Fruit fly (Drosophila melanogaster): ENCODE measurements around the gene Pfdn4.

DNA sequence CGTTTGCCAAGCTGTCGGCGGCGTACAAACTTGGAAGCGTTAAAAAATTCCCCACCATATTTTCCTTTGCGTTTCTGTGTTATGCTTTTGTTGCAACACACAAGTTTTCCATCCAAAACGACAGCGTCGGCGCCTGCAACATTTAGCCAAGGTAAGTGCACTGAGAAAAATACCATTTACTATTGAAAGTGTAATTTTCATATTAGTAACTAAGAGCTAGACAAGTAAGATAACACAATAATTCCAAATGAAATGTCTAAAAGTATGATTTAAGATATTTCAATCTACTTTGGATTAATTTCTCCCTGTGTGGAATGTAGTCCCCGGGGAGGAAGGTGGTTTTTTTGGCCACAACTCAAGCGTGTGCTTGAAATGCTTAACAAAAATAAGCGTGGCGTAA is 18.0 kb upstream of the Pfdn4 start:
- TF ChIP-seq Dfd (GFP tag; optimal IDR thresholded peaks at IDR 0.05) (no peak), Hnf4 (GFP tag; optimal IDR thresholded peaks at IDR 0.05) (no peak)

Data from whole organism, wandering third instar larva.